Fruit fly (Drosophila melanogaster) whole organism, embryonic: ENCODE measurements around the gene CG12592.

Source experiments
- CG1603 ChIP-seq: fragments of 200-800 bp; sonication (Bioruptor generic); optimal IDR thresholded peaks from 2 replicates; lab custom pipeline; 2019; ENCODE audit warnings: missing biosample characterization, mild to moderate bottlenecking, missing genetic modification characterization, moderate library complexity
- CG34422 ChIP-seq: fragments of 200-800 bp; sonication (Bioruptor generic); IDR thresholded peaks from 3 replicates; pipeline ENCODE4 v1.3.6; 2022; ENCODE audit warnings: missing biosample characterization, missing genetic modification characterization
- CG4328 ChIP-seq: fragments of 200-800 bp; sonication (Bioruptor generic); optimal IDR thresholded peaks from 3 replicates; lab custom pipeline; 2017; ENCODE audit warnings: missing biosample characterization, missing genetic modification reagents, missing genetic modification characterization
- Gug ChIP-seq: fragments of 200-800 bp; sonication (Bioruptor generic); IDR thresholded peaks from 4 replicates; pipeline ENCODE4 v1.3.6; 2022; ENCODE audit warnings: missing biosample characterization, missing genetic modification characterization
- Jarid2 ChIP-seq: fragments of 200-800 bp; sonication (Bioruptor generic); optimal IDR thresholded peaks from 3 replicates; lab custom pipeline; 2017; ENCODE audit warnings: mild to moderate bottlenecking, missing biosample characterization, missing genetic modification reagents, missing genetic modification characterization
- Nf-YB ChIP-seq: fragments of 200-800 bp; sonication (Bioruptor generic); optimal IDR thresholded peaks from 3 replicates; lab custom pipeline; 2019; ENCODE audit warnings: missing biosample characterization, mild to moderate bottlenecking, missing genetic modification characterization, moderate library complexity
- aop ChIP-seq: fragments of 200-800 bp; sonication (Bioruptor generic); IDR thresholded peaks from 2 replicates; pipeline ENCODE4 v1.3.6; 2022; ENCODE audit warnings: missing biosample characterization, missing genetic modification characterization
- az2 ChIP-seq: fragments of 200-800 bp; sonication (Bioruptor generic); optimal IDR thresholded peaks from 3 replicates; lab custom pipeline; 2016; ENCODE audit warnings: missing biosample characterization, missing genetic modification characterization
- cad ChIP-seq: fragments of >200 bp; optimal IDR thresholded peaks from 2 replicates; lab custom pipeline; 2017; ENCODE audit warnings: missing biosample characterization, missing genetic modification characterization
- lab ChIP-seq: fragments of 200-800 bp; sonication (Bioruptor generic); optimal IDR thresholded peaks from 3 replicates; lab custom pipeline; 2017; ENCODE audit warnings: missing biosample characterization, missing genetic modification characterization, mild to moderate bottlenecking, moderate library complexity, missing genetic modification reagents
- sr ChIP-seq: fragments of 200-800 bp; sonication (Bioruptor generic); IDR thresholded peaks from 3 replicates; pipeline ENCODE4 v1.3.6; 2022; ENCODE audit warnings: missing biosample characterization, missing genetic modification characterization

DNA sequence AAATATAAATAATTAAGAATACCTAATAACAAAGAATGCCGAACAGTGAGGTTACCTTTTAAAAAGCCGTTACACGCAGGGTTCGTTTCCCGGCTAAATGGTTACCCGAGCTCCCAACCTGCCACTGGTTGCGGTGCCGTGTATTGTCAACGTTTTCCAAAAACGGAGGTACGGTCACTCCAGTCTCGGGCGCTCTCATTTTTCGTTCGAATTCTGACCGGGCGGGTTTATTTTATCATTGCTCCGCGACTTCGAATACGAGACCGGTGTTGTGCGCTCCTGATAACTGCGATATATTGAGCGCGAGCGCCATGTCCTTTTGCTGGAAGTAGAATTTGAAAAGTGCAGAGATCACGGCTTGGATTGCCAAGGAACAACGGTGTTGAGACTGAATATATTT, 11.8 kb downstream of the CG12592 start, which contains the start of gene jumu:
- TF ChIP-seq Jarid2: peak; percentile 78
- TF ChIP-seq az2 (GFP tag; lab: Kevin White, UChicago): no peak
- TF ChIP-seq aop: no peak
- TF ChIP-seq CG34422: no peak
- no peak for TF ChIP-seq Nf-YB (GFP tag; lab: Kevin White, UChicago)
- no peak for TF ChIP-seq cad (GFP tag; lab: Kevin White, UChicago)
- TF ChIP-seq CG4328 (GFP tag; lab: Kevin White, UChicago): no peak
- no peak for TF ChIP-seq sr (GFP tag; lab: Robert Waterston, UW)
- TF ChIP-seq Gug (GFP tag; lab: Robert Waterston, UW): no peak
- TF ChIP-seq CG1603 (tag; lab: Kevin White, UChicago): peak; percentile 87
- no peak for TF ChIP-seq lab (GFP tag; lab: Kevin White, UChicago)
